Fruit fly (Drosophila melanogaster) whole organism, embryonic: ENCODE data around the gene scny.

Experiments
- BEAF-32 ChIP-seq: fragments of 200-800 bp; sonication (Bioruptor generic); optimal IDR thresholded peaks from 3 replicates; lab custom pipeline; 2017; ENCODE audit warnings: missing biosample characterization, missing genetic modification characterization, mild to moderate bottlenecking, moderate library complexity, missing genetic modification reagents
- CG10543 ChIP-seq: fragments of 200-800 bp; sonication (Bioruptor generic); optimal IDR thresholded peaks from 3 replicates; lab custom pipeline; 2017; ENCODE audit warnings: missing biosample characterization, mild to moderate bottlenecking, missing genetic modification characterization, moderate library complexity
- CG11456 ChIP-seq: fragments of 200-800 bp; sonication (Bioruptor generic); IDR thresholded peaks from 3 replicates; pipeline ENCODE4 v1.3.6; 2022; ENCODE audit warnings: missing biosample characterization, missing genetic modification characterization
- CG11504 ChIP-seq: fragments of 200-800 bp; sonication (Bioruptor generic); optimal IDR thresholded peaks from 3 replicates; lab custom pipeline; 2019; ENCODE audit warnings: missing biosample characterization, mild to moderate bottlenecking, missing genetic modification characterization, moderate library complexity
- CG1233 ChIP-seq: fragments of 200-800 bp; sonication (Bioruptor generic); optimal IDR thresholded peaks from 4 replicates; lab custom pipeline; 2018; ENCODE audit warnings: missing biosample characterization, mild to moderate bottlenecking, missing genetic modification characterization
- CG12769 ChIP-seq: fragments of 200-800 bp; sonication (Bioruptor generic); optimal IDR thresholded peaks from 2 replicates; lab custom pipeline; 2019; ENCODE audit warnings: missing biosample characterization, mild to moderate bottlenecking, missing genetic modification characterization, moderate library complexity
- CG14441 ChIP-seq: fragments of 200-800 bp; sonication (Bioruptor generic); IDR thresholded peaks from 2 replicates; pipeline ENCODE4 v1.3.6; 2022; ENCODE audit warnings: missing biosample characterization, missing genetic modification characterization
- CG15514 ChIP-seq: fragments of 200-800 bp; sonication (Bioruptor generic); optimal IDR thresholded peaks from 3 replicates; lab custom pipeline; 2017; ENCODE audit warnings: missing biosample characterization, missing genetic modification characterization, mild to moderate bottlenecking, moderate library complexity, missing genetic modification reagents
- CG2202 ChIP-seq: fragments of 200-800 bp; sonication (Bioruptor generic); optimal IDR thresholded peaks from 2 replicates; lab custom pipeline; 2018; ENCODE audit warnings: missing biosample characterization, mild to moderate bottlenecking, missing genetic modification characterization
- CG3726 ChIP-seq: fragments of 200-800 bp; sonication (Bioruptor generic); IDR thresholded peaks from 3 replicates; pipeline ENCODE4, ENCODE4 v1.3.6; 2022; ENCODE audit warnings: missing biosample characterization, missing genetic modification characterization
- CG3847 ChIP-seq: fragments of 200-800 bp; sonication (Bioruptor generic); IDR thresholded peaks from 2 replicates; pipeline ENCODE4 v1.3.6; 2022; ENCODE audit warnings: missing biosample characterization, missing genetic modification characterization
- CG6654 ChIP-seq: fragments of 200-800 bp; sonication (Bioruptor generic); optimal IDR thresholded peaks from 2 replicates; lab custom pipeline; 2017; ENCODE audit warnings: missing biosample characterization, mild to moderate bottlenecking, missing genetic modification characterization
- CG8290 ChIP-seq, 3 experiments: fragments of 200-800 bp; sonication (Bioruptor generic); optimal IDR thresholded peaks; 2 replicates each; lab custom pipeline; 2016 to 2019; ENCODE audit warnings: missing biosample characterization in 3 of 3, missing genetic modification characterization in 3 of 3, mild to moderate bottlenecking in 2 of 3, moderate library complexity in 1 of 3
- CG8388 ChIP-seq: fragments of 200-800 bp; sonication (Bioruptor generic); optimal IDR thresholded peaks from 2 replicates; lab custom pipeline; 2019; ENCODE audit warnings: missing biosample characterization, mild to moderate bottlenecking, missing genetic modification characterization, moderate library complexity
- CG8765 ChIP-seq: fragments of 200-800 bp; sonication (Bioruptor generic); IDR thresholded peaks from 2 replicates; pipeline ENCODE4 v1.3.6; 2022; ENCODE audit warnings: missing biosample characterization, missing genetic modification characterization
- CG9797 ChIP-seq: fragments of 200-800 bp; sonication (Bioruptor generic); optimal IDR thresholded peaks from 3 replicates; lab custom pipeline; 2018; ENCODE audit warnings: missing biosample characterization, mild to moderate bottlenecking, missing genetic modification characterization
- Dek ChIP-seq: fragments of 200-800 bp; sonication (Bioruptor generic); optimal IDR thresholded peaks from 3 replicates; lab custom pipeline; 2019; ENCODE audit warnings: missing biosample characterization, mild to moderate bottlenecking, missing genetic modification characterization, moderate library complexity
- ERR ChIP-seq: fragments of 200-800 bp; sonication (Bioruptor generic); optimal IDR thresholded peaks from 2 replicates; lab custom pipeline; 2016; ENCODE audit warnings: missing biosample characterization, missing genetic modification characterization
- Eip74EF ChIP-seq, 2 experiments: fragments of 200-800 bp in 1 of 2; fragments of >200 bp in 1 of 2; sonication (Bioruptor generic) in 1 of 2; optimal IDR thresholded peaks; 2 replicates each; lab custom pipeline; 2017 to 2019; ENCODE audit warnings: missing biosample characterization in 2 of 2, missing genetic modification characterization in 2 of 2, mild to moderate bottlenecking in 1 of 2, moderate library complexity in 1 of 2
- Ets65A ChIP-seq: fragments of 200-800 bp; sonication (Bioruptor generic); peaks from one replicate; lab custom pipeline; 2016; ENCODE audit warnings: missing biosample characterization, missing genetic modification characterization
- Gsc ChIP-seq: fragments of 200-800 bp; sonication (Bioruptor generic); IDR thresholded peaks from 2 replicates; pipeline ENCODE4 v1.3.6; 2022; ENCODE audit warnings: missing biosample characterization, missing genetic modification characterization
- Lhr ChIP-seq: fragments of 200-800 bp; sonication (Bioruptor generic); optimal IDR thresholded peaks from 3 replicates; lab custom pipeline; 2017; ENCODE audit warnings: mild to moderate bottlenecking, missing biosample characterization, missing genetic modification reagents, missing genetic modification characterization
- MESR4 ChIP-seq: fragments of 200-800 bp; sonication (Bioruptor generic); optimal IDR thresholded peaks from 2 replicates; lab custom pipeline; 2018; ENCODE audit warnings: missing biosample characterization, mild to moderate bottlenecking, missing genetic modification characterization, moderate library complexity
- Myb ChIP-seq: fragments of 200-800 bp; sonication (Bioruptor generic); optimal IDR thresholded peaks from 2 replicates; lab custom pipeline; 2016; ENCODE audit warnings: missing biosample characterization, missing genetic modification characterization
- Nf-YB ChIP-seq: fragments of 200-800 bp; sonication (Bioruptor generic); optimal IDR thresholded peaks from 3 replicates; lab custom pipeline; 2019; ENCODE audit warnings: missing biosample characterization, mild to moderate bottlenecking, missing genetic modification characterization, moderate library complexity
- PHDP ChIP-seq: fragments of 200-800 bp; sonication (Bioruptor generic); optimal IDR thresholded peaks from 3 replicates; lab custom pipeline; 2018; ENCODE audit warnings: missing biosample characterization, mild to moderate bottlenecking, missing genetic modification characterization, moderate library complexity
- Xrp1 ChIP-seq: fragments of 200-800 bp; sonication (Bioruptor generic); IDR thresholded peaks from 2 replicates; pipeline ENCODE4 v1.3.6; 2022; ENCODE audit warnings: missing biosample characterization, missing genetic modification characterization
- amos ChIP-seq: fragments of 200-800 bp; sonication (Bioruptor generic); IDR thresholded peaks from 2 replicates; pipeline ENCODE4 v1.3.6; 2022; ENCODE audit warnings: missing biosample characterization, missing genetic modification characterization; ENCODE audit not compliant: partially characterized antibody
- ato ChIP-seq: fragments of 200-800 bp; sonication (Bioruptor generic); IDR thresholded peaks from 2 replicates; pipeline ENCODE4 v1.3.6; 2022; ENCODE audit warnings: missing biosample characterization, missing genetic modification characterization; ENCODE audit not compliant: partially characterized antibody
- chif ChIP-seq, 2 experiments: fragments of 200-800 bp; sonication (Bioruptor generic); optimal IDR thresholded peaks; 3 replicates each; lab custom pipeline; 2016; ENCODE audit warnings: missing biosample characterization in 2 of 2, missing genetic modification characterization in 2 of 2
- da ChIP-seq: fragments of 200-800 bp; sonication (Bioruptor generic); optimal IDR thresholded peaks from 2 replicates; lab custom pipeline; 2016; ENCODE audit warnings: missing biosample characterization, missing genetic modification characterization
- gro ChIP-seq: fragments of 200-800 bp; sonication (Bioruptor generic); optimal IDR thresholded peaks from 2 replicates; lab custom pipeline; 2016; ENCODE audit warnings: missing biosample characterization, missing genetic modification characterization
- gsb ChIP-seq: fragments of 200-800 bp; sonication (Bioruptor generic); IDR thresholded peaks from 2 replicates; pipeline ENCODE4 v1.3.6; 2022; ENCODE audit warnings: missing biosample characterization, missing genetic modification characterization
- ind ChIP-seq: fragments of 200-800 bp; sonication (Bioruptor generic); optimal IDR thresholded peaks from 3 replicates; lab custom pipeline; 2016; ENCODE audit warnings: missing biosample characterization, missing genetic modification characterization
- jigr1 ChIP-seq: fragments of 200-800 bp; sonication (Bioruptor generic); IDR thresholded peaks from 3 replicates; pipeline ENCODE4 v1.3.6; 2022; ENCODE audit warnings: missing biosample characterization, missing genetic modification characterization
- jumu ChIP-seq: fragments of 200-800 bp; sonication (Bioruptor generic); optimal IDR thresholded peaks from 3 replicates; lab custom pipeline; 2016; ENCODE audit warnings: missing biosample characterization, missing genetic modification characterization
- kay ChIP-seq: fragments of 200-800 bp; sonication (Bioruptor generic); optimal IDR thresholded peaks from 2 replicates; lab custom pipeline; 2016; ENCODE audit warnings: missing biosample characterization, missing genetic modification characterization
- lilli ChIP-seq: fragments of 200-800 bp; sonication (Bioruptor generic); optimal IDR thresholded peaks from 3 replicates; lab custom pipeline; 2016; ENCODE audit warnings: missing biosample characterization, missing genetic modification characterization
- nau ChIP-seq: fragments of 200-800 bp; sonication (Bioruptor generic); optimal IDR thresholded peaks from 3 replicates; lab custom pipeline; 2017; ENCODE audit warnings: missing biosample characterization, mild to moderate bottlenecking, missing genetic modification characterization, missing genetic modification reagents
- schlank ChIP-seq: fragments of 200-800 bp; sonication (Bioruptor generic); optimal IDR thresholded peaks from 2 replicates; lab custom pipeline; 2018; ENCODE audit warnings: missing biosample characterization, mild to moderate bottlenecking, missing genetic modification characterization
- slp2 ChIP-seq: fragments of 200-800 bp; sonication (Bioruptor generic); optimal IDR thresholded peaks from 2 replicates; lab custom pipeline; 2016; ENCODE audit warnings: missing biosample characterization, missing genetic modification characterization
- so ChIP-seq: fragments of 200-800 bp; sonication (Bioruptor generic); IDR thresholded peaks from 3 replicates; pipeline ENCODE4 v1.3.6; 2022; ENCODE audit warnings: missing biosample characterization, missing genetic modification characterization
- stwl ChIP-seq: fragments of 200-800 bp; sonication (Bioruptor generic); optimal IDR thresholded peaks from 3 replicates; lab custom pipeline; 2018; ENCODE audit warnings: missing biosample characterization, mild to moderate bottlenecking, missing genetic modification characterization, moderate library complexity
- tna ChIP-seq: fragments of 200-800 bp; sonication (Bioruptor generic); IDR thresholded peaks from 2 replicates; pipeline ENCODE4 v1.3.6; 2022; ENCODE audit warnings: missing biosample characterization, missing genetic modification characterization; ENCODE audit not compliant: partially characterized antibody
- vnd ChIP-seq: fragments of 200-800 bp; sonication (Bioruptor generic); IDR thresholded peaks from 3 replicates; pipeline ENCODE4 v1.3.6; 2022; ENCODE audit warnings: missing biosample characterization, missing genetic modification characterization; ENCODE audit not compliant: partially characterized antibody
- vvl ChIP-seq: fragments of 200-800 bp; sonication (Bioruptor generic); IDR thresholded peaks from 2 replicates; pipeline ENCODE4 v1.3.6; 2022; ENCODE audit warnings: missing biosample characterization, missing genetic modification characterization

The scny gene

dm6 chr3L:5810633-5811341 is 42.0 kb downstream of the scny start, which contains the start of the genes S6k and kri (continued):
- TF ChIP-seq BEAF-32 (GFP tag; lab: Kevin White, UChicago) (peak; percentile 54), da (GFP tag; lab: Kevin White, UChicago) (no peak), gsb (GFP tag; lab: Robert Waterston, UW) (no peak), CG10543 (peak; percentile 80), CG8388 (GFP tag; lab: Kevin White, UChicago) (no peak), kay (GFP tag; lab: Kevin White, UChicago) (no peak), schlank (tag; lab: Kevin White, UChicago) (no peak), ind (no peak), CG1233 (peak; percentile 15)

dm6 chr3L:5813016-5813415 is 44.2 kb downstream of the scny start, which contains the start of gene mad2:
TSS of gene mad2 (minus strand) at chr3L:5813093.
- TF ChIP-seq Xrp1 (GFP tag; lab: Robert Waterston, UW) = 0 out of 2 replicates have a peak, but pooled peaks have one; percentile 20
- peak; percentile 34 for TF ChIP-seq jumu (GFP tag; lab: Kevin White, UChicago)
- TF ChIP-seq Dek = peak; percentile 39
- peak; percentile 53; the same call in 1 of the 2 replicates for TF ChIP-seq tna
- peak; percentile 65 for TF ChIP-seq CG12769 (tag; lab: Kevin White, UChicago)
- TF ChIP-seq CG11504 (tag; lab: Kevin White, UChicago) = peak; percentile 46
- TF ChIP-seq jigr1 (GFP tag; lab: Robert Waterston, UW) = no peak
- TF ChIP-seq chif (GFP tag; optimal IDR thresholded peaks at IDR 0.05; lab: Kevin White, UChicago) = peak; percentile 9 to 28
- no peak for TF ChIP-seq nau (GFP tag; lab: Kevin White, UChicago)
- peak; percentile 75 for TF ChIP-seq amos
- TF ChIP-seq stwl (tag; lab: Kevin White, UChicago) = peak; percentile 80
- 0 out of 2 replicates have a peak, but pooled peaks have one; percentile 11 for TF ChIP-seq ato (GFP tag; lab: Robert Waterston, UW)
- peak; percentile 52; the same call in 1 of the 3 replicates for TF ChIP-seq vnd (GFP tag; lab: Robert Waterston, UW)
- peak; percentile 59 for TF ChIP-seq CG15514 (GFP tag; lab: Kevin White, UChicago)
- TF ChIP-seq Gsc (GFP tag; lab: Robert Waterston, UW) = no peak
- TF ChIP-seq CG3847 = peak; percentile 69
- no peak for TF ChIP-seq slp2 (GFP tag; lab: Kevin White, UChicago)
- TF ChIP-seq CG8290 (GFP tag; optimal IDR thresholded peaks at IDR 0.05; lab: Kevin White, UChicago) = no peak
- TF ChIP-seq CG8290 (tag; optimal IDR thresholded peaks at IDR 0.05; lab: Kevin White, UChicago) = peak in 1 of 2 experiments; percentile 92
- peak; percentile 92 for TF ChIP-seq CG9797 (GFP tag; lab: Kevin White, UChicago)
- peak; percentile 34; the same call in 1 of the 2 replicates for TF ChIP-seq vvl (GFP tag; lab: Robert Waterston, UW)
- TF ChIP-seq CG8765 (GFP tag; lab: Robert Waterston, UW) = 0 out of 2 replicates have a peak, but pooled peaks have one; percentile 18
- TF ChIP-seq ERR (GFP tag; lab: Kevin White, UChicago) = peak; percentile 64
- TF ChIP-seq CG11456 (GFP tag; lab: Robert Waterston, UW) = peak; percentile 20; the same call in 1 of the 3 replicates
- peak; percentile 23 for TF ChIP-seq PHDP (tag; lab: Kevin White, UChicago)
- TF ChIP-seq gro = no peak
- TF ChIP-seq Nf-YB (GFP tag; lab: Kevin White, UChicago) = peak; percentile 27
- TF ChIP-seq Lhr (GFP tag; lab: Kevin White, UChicago) = peak; percentile 97
- TF ChIP-seq CG2202 (tag; lab: Kevin White, UChicago) = peak; percentile 47
- TF ChIP-seq CG3726 (GFP tag; lab: Robert Waterston, UW) = no peak
- peak; percentile 82 for TF ChIP-seq Myb (GFP tag; lab: Kevin White, UChicago)
- 0 out of 2 replicates have a peak, but pooled peaks have one; percentile 19 for TF ChIP-seq CG14441
- peak; percentile 11 for TF ChIP-seq lilli (GFP tag; lab: Kevin White, UChicago)
- TF ChIP-seq Ets65A = peak; percentile 93
- TF ChIP-seq Eip74EF (GFP tag; optimal IDR thresholded peaks at IDR 0.05; lab: Kevin White, UChicago) = no peak
- peak; percentile 39 for TF ChIP-seq MESR4 (GFP tag; lab: Kevin White, UChicago)
- no peak for TF ChIP-seq CG6654
- TF ChIP-seq kay (GFP tag; lab: Kevin White, UChicago) = no peak
- no peak for TF ChIP-seq so (GFP tag; lab: Robert Waterston, UW)
